Worm (Caenorhabditis elegans) whole organism, mixed stage, embryonic: ENCODE results near the gene ard-1.

Experiments
- M03D4.4 ChIP-seq: sonication (generic microtip); optimal IDR thresholded peaks from 2 replicates; lab custom pipeline; 2017; ENCODE audit warnings: mild to moderate bottlenecking, missing genetic modification characterization, missing compliant biosample characterization
- bed-3 ChIP-seq: fragments of 200-800 bp; sonication (Bioruptor generic); optimal IDR thresholded peaks from 3 replicates; lab custom pipeline; 2018; ENCODE audit warnings: mild to moderate bottlenecking, missing genetic modification characterization, moderate library complexity, missing compliant biosample characterization
- blmp-1 ChIP-seq: fragments of 150-350 bp; optimal IDR thresholded peaks from 2 replicates; lab custom pipeline; 2014; ENCODE audit warnings: missing biosample characterization, missing genetic modification characterization
- ceh-39 ChIP-seq: fragments of 150-350 bp; optimal IDR thresholded peaks from 2 replicates; lab custom pipeline; 2014; ENCODE audit warnings: missing biosample characterization, missing genetic modification characterization
- ceh-43 ChIP-seq: fragments of 200-800 bp; sonication (Bioruptor generic); optimal IDR thresholded peaks from 2 replicates; lab custom pipeline; 2018; ENCODE audit warnings: mild to moderate bottlenecking, missing genetic modification characterization, moderate library complexity, missing compliant biosample characterization
- ceh-83 ChIP-seq: fragments of 200-800 bp; sonication (Bioruptor generic); optimal IDR thresholded peaks from 2 replicates; lab custom pipeline; 2018; ENCODE audit warnings: mild to moderate bottlenecking, missing genetic modification characterization, missing compliant biosample characterization
- ces-1 ChIP-seq: fragments of 150-350 bp; optimal IDR thresholded peaks from 2 replicates; lab custom pipeline; 2014; ENCODE audit warnings: missing biosample characterization, missing genetic modification reagents, missing genetic modification characterization
- cnd-1 ChIP-seq: fragments of 200-800 bp; sonication (Bioruptor generic); optimal IDR thresholded peaks from 2 replicates; lab custom pipeline; 2018; ENCODE audit warnings: mild to moderate bottlenecking, missing genetic modification characterization, missing compliant biosample characterization
- drap-1 ChIP-seq: fragments of 200-800 bp; sonication (Bioruptor generic); optimal IDR thresholded peaks from 3 replicates; lab custom pipeline; 2018; ENCODE audit warnings: mild to moderate bottlenecking, missing genetic modification characterization, missing compliant biosample characterization
- elt-1 ChIP-seq: sonication (generic microtip); optimal IDR thresholded peaks from 2 replicates; lab custom pipeline; 2017; ENCODE audit warnings: missing genetic modification characterization, mild to moderate bottlenecking, missing compliant biosample characterization, antibody characterized with exemption, moderate library complexity, borderline replicate concordance; ENCODE audit not compliant: insufficient read depth
- elt-3 ChIP-seq: fragments of 150-350 bp; optimal IDR thresholded peaks from 2 replicates; lab custom pipeline; 2014; ENCODE audit warnings: missing biosample characterization, missing genetic modification characterization
- flh-1 ChIP-seq: fragments of 200-800 bp; sonication (Bioruptor generic); optimal IDR thresholded peaks from 2 replicates; lab custom pipeline; 2018; ENCODE audit warnings: mild to moderate bottlenecking, missing genetic modification characterization, moderate library complexity, missing compliant biosample characterization
- ham-2 ChIP-seq: fragments of 200-800 bp; sonication (Bioruptor generic); optimal IDR thresholded peaks from 2 replicates; lab custom pipeline; 2018; ENCODE audit warnings: mild to moderate bottlenecking, missing genetic modification characterization, missing compliant biosample characterization
- lin-13 ChIP-seq: fragments of 150-350 bp; optimal IDR thresholded peaks from 2 replicates; lab custom pipeline; 2014; ENCODE audit warnings: missing biosample characterization, missing genetic modification characterization
- lin-32 ChIP-seq: fragments of 200-800 bp; sonication (Bioruptor generic); optimal IDR thresholded peaks from 2 replicates; lab custom pipeline; 2018; ENCODE audit warnings: mild to moderate bottlenecking, missing genetic modification characterization, missing compliant biosample characterization
- lsy-2 ChIP-seq: fragments of 150-350 bp; optimal IDR thresholded peaks from 2 replicates; lab custom pipeline; 2014; ENCODE audit warnings: missing biosample characterization, missing genetic modification characterization
- mab-5 ChIP-seq: fragments of 150-350 bp; optimal IDR thresholded peaks from 2 replicates; lab custom pipeline; 2014; ENCODE audit warnings: missing biosample characterization, missing genetic modification characterization
- mep-1 ChIP-seq: fragments of 150-350 bp; optimal IDR thresholded peaks from 2 replicates; lab custom pipeline; 2017; ENCODE audit warnings: missing biosample characterization, missing genetic modification reagents, missing genetic modification characterization, inconsistent platforms
- mls-2 ChIP-seq: sonication (generic microtip); optimal IDR thresholded peaks from 2 replicates; lab custom pipeline; 2016; ENCODE audit warnings: mild to moderate bottlenecking, missing genetic modification characterization, moderate library complexity, missing compliant biosample characterization
- nhr-12 ChIP-seq: fragments of 150-350 bp; optimal IDR thresholded peaks from 2 replicates; lab custom pipeline; 2014; ENCODE audit warnings: missing biosample characterization, missing genetic modification characterization
- nhr-2 ChIP-seq: fragments of 150-350 bp; optimal IDR thresholded peaks from 2 replicates; lab custom pipeline; 2014; ENCODE audit warnings: missing biosample characterization, missing genetic modification characterization
- nhr-237 ChIP-seq: fragments of 150-350 bp; optimal IDR thresholded peaks from 2 replicates; lab custom pipeline; 2014; ENCODE audit warnings: missing biosample characterization, missing genetic modification characterization
- nhr-28 ChIP-seq: fragments of 150-350 bp; optimal IDR thresholded peaks from 2 replicates; lab custom pipeline; 2014; ENCODE audit warnings: missing biosample characterization, missing genetic modification characterization
- nhr-76 ChIP-seq: sonication (generic microtip); optimal IDR thresholded peaks from 2 replicates; lab custom pipeline; 2017; ENCODE audit warnings: missing biosample characterization, missing genetic modification characterization
- pha-4 ChIP-seq: fragments of 150-350 bp; optimal IDR thresholded peaks from 2 replicates; lab custom pipeline; 2018; ENCODE audit warnings: missing biosample characterization, missing genetic modification reagents, missing genetic modification characterization
- sem-2 ChIP-seq: fragments of 200-800 bp; sonication (Bioruptor generic); optimal IDR thresholded peaks from 2 replicates; lab custom pipeline; 2018; ENCODE audit warnings: mild to moderate bottlenecking, missing genetic modification characterization, missing compliant biosample characterization
- snpc-4 ChIP-seq: fragments of 150-350 bp; optimal IDR thresholded peaks from 2 replicates; lab custom pipeline; 2014; ENCODE audit warnings: missing biosample characterization, missing genetic modification characterization
- sptf-1 ChIP-seq: sonication (generic microtip); optimal IDR thresholded peaks from 2 replicates; lab custom pipeline; 2017; ENCODE audit warnings: mild to moderate bottlenecking, missing genetic modification characterization, moderate library complexity, missing compliant biosample characterization
- tbx-8 ChIP-seq: fragments of 200-800 bp; sonication (Bioruptor generic); optimal IDR thresholded peaks from 2 replicates; lab custom pipeline; 2018; ENCODE audit warnings: mild to moderate bottlenecking, missing genetic modification characterization, moderate library complexity, missing compliant biosample characterization
- unc-120 ChIP-seq: sonication (generic microtip); optimal IDR thresholded peaks from 2 replicates; lab custom pipeline; 2017; ENCODE audit warnings: missing genetic modification characterization, missing compliant biosample characterization; ENCODE audit not compliant: poor library complexity, severe bottlenecking
- unc-39 ChIP-seq: fragments of 150-350 bp; optimal IDR thresholded peaks from 2 replicates; lab custom pipeline; 2014; ENCODE audit warnings: missing biosample characterization, missing genetic modification characterization
- unc-62 ChIP-seq: fragments of 150-350 bp; optimal IDR thresholded peaks from 2 replicates; lab custom pipeline; 2014; ENCODE audit warnings: missing biosample characterization, missing genetic modification reagents, missing genetic modification characterization
- zip-8 ChIP-seq: fragments of 150-350 bp; optimal IDR thresholded peaks from 2 replicates; lab custom pipeline; 2014; ENCODE audit warnings: missing biosample characterization, missing genetic modification characterization
- ztf-11 ChIP-seq: fragments of 150-350 bp; optimal IDR thresholded peaks from 2 replicates; lab custom pipeline; 2014; ENCODE audit warnings: missing biosample characterization, missing genetic modification characterization

Gene ard-1

ce11 chrIV:11125604-11126003 is 5.5 kb upstream of the ard-1 start:
- TF ChIP-seq nhr-28 (tag; lab: Kevin White, UChicago) (no peak), drap-1 (no peak)

ce11 chrIV:11126004-11126027 is 5.3 kb upstream of the ard-1 start, which contains the start of gene swsn-4:
TSS of gene swsn-4 (plus strand) at chrIV:11126024.
- no peak for TF ChIP-seq lin-13 (tag; lab: Kevin White, UChicago)

- TF ChIP-seq unc-39 (tag; lab: Kevin White, UChicago) (no peak), ceh-39 (tag; lab: Kevin White, UChicago) (no peak), mab-5 (tag; lab: Kevin White, UChicago) (no peak), M03D4.4 (tag; lab: Kevin White, UChicago) (no peak), tbx-8 (GFP tag; lab: Kevin White, UChicago) (no peak), unc-62 (GFP tag; lab: Kevin White, UChicago) (no peak), ceh-83 (GFP tag; lab: Kevin White, UChicago) (no peak), ham-2 (GFP tag; lab: Kevin White, UChicago) (no peak), zip-8 (tag; lab: Kevin White, UChicago) (no peak), unc-120 (tag; lab: Kevin White, UChicago) (no peak), nhr-28 (tag; lab: Kevin White, UChicago) (no peak), mep-1 (tag; lab: Kevin White, UChicago) (no peak), flh-1 (GFP tag; lab: Kevin White, UChicago) (no peak), mls-2 (tag; lab: Kevin White, UChicago) (no peak)
- TF ChIP-seq, all 35 proteins: peak for 0
Measured at ce11 chrIV:11126028-11126427, 5.1 kb upstream of the ard-1 start.

- no peak for TF ChIP-seq M03D4.4 (tag; lab: Kevin White, UChicago)
- no peak for TF ChIP-seq unc-62 (GFP tag; lab: Kevin White, UChicago)
- no peak for TF ChIP-seq elt-1 (tag; lab: Kevin White, UChicago)
Measured at ce11 chrIV:11130774-11131173, 305 bp upstream of the ard-1 start.

ce11 chrIV:11142314-11143227 is 11.5 kb downstream of the ard-1 start, which contains the start of gene skih-2:
TSS of gene skih-2 (minus strand) at chrIV:11142364.
- TF ChIP-seq nhr-12 (no peak), ceh-43 (GFP tag; lab: Kevin White, UChicago) (no peak), nhr-76 (tag; lab: Kevin White, UChicago) (no peak), M03D4.4 (tag; lab: Kevin White, UChicago) (no peak), lin-13 (tag; lab: Kevin White, UChicago) (no peak), lin-32 (no peak), tbx-8 (GFP tag; lab: Kevin White, UChicago) (no peak), nhr-2 (tag; lab: Kevin White, UChicago) (no peak), blmp-1 (tag; lab: Kevin White, UChicago) (no peak), bed-3 (GFP tag; lab: Kevin White, UChicago) (no peak), zip-8 (tag; lab: Kevin White, UChicago) (no peak), mep-1 (tag; lab: Kevin White, UChicago) (peak; percentile 32), drap-1 (no peak), mls-2 (tag; lab: Kevin White, UChicago) (no peak), lsy-2 (peak; percentile 65), ham-2 (GFP tag; lab: Kevin White, UChicago) (no peak), snpc-4 (tag; lab: Kevin White, UChicago) (no peak), sem-2 (GFP tag; lab: Kevin White, UChicago) (no peak), ztf-11 (tag; lab: Kevin White, UChicago) (no peak), pha-4 (tag; lab: Kevin White, UChicago) (peak; percentile 26), nhr-237 (peak; percentile 27), elt-1 (tag; lab: Kevin White, UChicago) (no peak), ces-1 (GFP tag; lab: Kevin White, UChicago) (peak; percentile 89), ceh-83 (GFP tag; lab: Kevin White, UChicago) (no peak), elt-3 (no peak), ceh-39 (tag; lab: Kevin White, UChicago) (no peak), flh-1 (GFP tag; lab: Kevin White, UChicago) (no peak), sptf-1 (no peak), nhr-28 (tag; lab: Kevin White, UChicago) (no peak), cnd-1 (tag; lab: Kevin White, UChicago) (no peak), unc-120 (tag; lab: Kevin White, UChicago) (no peak), mab-5 (tag; lab: Kevin White, UChicago) (no peak), unc-62 (GFP tag; lab: Kevin White, UChicago) (no peak), unc-39 (tag; lab: Kevin White, UChicago) (peak; percentile 64)
